Fruit fly (Drosophila melanogaster): Measurements from ENCODE around the gene CG8036.

Gene CG8036

DNA sequence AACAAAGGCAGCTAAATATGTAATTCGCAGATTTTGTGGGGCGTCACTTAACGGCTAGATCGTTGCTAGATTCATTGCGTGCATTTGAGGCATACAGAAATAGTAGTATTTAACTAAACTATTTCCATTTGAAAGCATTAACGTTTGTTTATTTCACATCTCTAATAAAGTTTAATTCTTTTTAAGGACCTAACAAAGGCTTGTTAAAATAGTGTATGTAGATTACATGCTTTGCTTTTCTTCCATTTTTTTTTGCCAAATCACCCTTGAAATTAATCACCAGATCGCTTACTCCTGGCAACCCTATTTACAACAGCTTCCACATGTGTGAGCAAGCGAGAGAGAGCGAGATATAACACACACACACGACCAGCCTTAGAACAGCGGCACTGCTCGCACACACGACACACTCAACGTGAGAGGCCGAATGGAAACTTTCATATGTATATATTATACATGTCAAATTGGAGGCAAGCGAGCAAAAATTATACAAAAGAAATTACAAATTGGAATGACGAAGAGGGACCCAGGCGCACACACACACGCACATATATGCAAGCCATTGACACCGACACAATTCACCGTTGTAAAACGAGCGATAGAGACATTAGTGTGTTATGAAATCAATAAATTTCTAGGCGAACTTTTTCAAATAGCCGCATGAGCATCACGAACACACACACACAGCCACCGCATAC lies 8.3 kb upstream of the CG8036 start (continued):
- peak; percentile 31 for TF ChIP-seq CG33213 (GFP tag; optimal IDR thresholded peaks at IDR 0.05)
- TF ChIP-seq eve (GFP tag; optimal IDR thresholded peaks at IDR 0.05), result no peak
- no peak for TF ChIP-seq CG10565 (GFP tag; optimal IDR thresholded peaks at IDR 0.05)
- no peak for TF ChIP-seq H2.0 (GFP tag; IDR thresholded peaks at IDR 0.05)
- no peak for TF ChIP-seq CG1792 (GFP tag; optimal IDR thresholded peaks at IDR 0.05)
- TF ChIP-seq Drgx (GFP tag; IDR thresholded peaks at IDR 0.05), result peak; percentile 63
- no peak for TF ChIP-seq sna (GFP tag; IDR thresholded peaks at IDR 0.05; ENCODE audit: partially characterized antibody)
- no peak for TF ChIP-seq knrl (GFP tag; IDR thresholded peaks at IDR 0.05; ENCODE audit: partially characterized antibody)
- TF ChIP-seq fu2 (GFP tag; optimal IDR thresholded peaks at IDR 0.05), result peak; percentile 29
- TF ChIP-seq CG11560 (tag; IDR thresholded peaks at IDR 0.05), result no peak
- TF ChIP-seq CG13775 (GFP tag; optimal IDR thresholded peaks at IDR 0.05), result peak; percentile 50
- TF ChIP-seq Myb (GFP tag; optimal IDR thresholded peaks at IDR 0.05), result peak; percentile 18
- TF ChIP-seq Eip74EF (GFP tag; optimal IDR thresholded peaks at IDR 0.05), result peak in 1 of 2 experiments; percentile 32
- TF ChIP-seq dmrt99B (tag; optimal IDR thresholded peaks at IDR 0.05), result peak; percentile 72
- TF ChIP-seq ase (GFP tag; IDR thresholded peaks at IDR 0.05), result no peak
- peak; percentile 64 for TF ChIP-seq CG12769 (tag; optimal IDR thresholded peaks at IDR 0.05)
- TF ChIP-seq sima (GFP tag; optimal IDR thresholded peaks at IDR 0.05), result no peak
- TF ChIP-seq CG9215 (GFP tag; IDR thresholded peaks at IDR 0.05), result peak; percentile 33; the same call in 1 of the 2 replicates
- TF ChIP-seq cad (GFP tag; optimal IDR thresholded peaks at IDR 0.05), result no peak
- TF ChIP-seq maf-S (GFP tag; optimal IDR thresholded peaks at IDR 0.05), result peak; percentile 32
- TF ChIP-seq CG30020 (tag; optimal IDR thresholded peaks at IDR 0.05), result no peak
- peak; percentile 17 for TF ChIP-seq CG13296 (GFP tag; optimal IDR thresholded peaks at IDR 0.05)
- peak; percentile 50; the same call in 1 of the 2 replicates for TF ChIP-seq CG32772 (GFP tag; IDR thresholded peaks at IDR 0.05)
- TF ChIP-seq Poxn (GFP tag; IDR thresholded peaks at IDR 0.05), result no peak
- peak in 1 of 2 experiments; percentile 72 for TF ChIP-seq insv (GFP tag; optimal IDR thresholded peaks at IDR 0.05)
- TF ChIP-seq CG3407 (GFP tag; optimal IDR thresholded peaks at IDR 0.05), result no peak
- peak; percentile 57 for TF ChIP-seq CG6813 (GFP tag; optimal IDR thresholded peaks at IDR 0.05)
- TF ChIP-seq tin (GFP tag; optimal IDR thresholded peaks at IDR 0.05), result peak; percentile 16
- TF ChIP-seq fd3F (GFP tag; optimal IDR thresholded peaks at IDR 0.05), result peak; percentile 60
- TF ChIP-seq prd (optimal IDR thresholded peaks at IDR 0.05), result no peak
- TF ChIP-seq prd (GFP tag; IDR thresholded peaks at IDR 0.05), result peak; percentile 52; the same call in 2 of the 3 replicates
- peak; percentile 46; the same call in 1 of the 2 replicates for TF ChIP-seq Ada2b (GFP tag; IDR thresholded peaks at IDR 0.05)
- TF ChIP-seq cato (GFP tag; optimal IDR thresholded peaks at IDR 0.05; ENCODE audit: borderline replicate concordance), result no peak
- peak; percentile 52 for TF ChIP-seq her (GFP tag; optimal IDR thresholded peaks at IDR 0.05)
- TF ChIP-seq zfh2 (GFP tag; optimal IDR thresholded peaks at IDR 0.05), result peak; percentile 33
- peak; percentile 30 for TF ChIP-seq CG8089 (GFP tag; optimal IDR thresholded peaks at IDR 0.05)
- TF ChIP-seq Hr78 (GFP tag; optimal IDR thresholded peaks at IDR 0.05), result peak in 1 of 2 experiments; percentile 4
- peak; percentile 75; the same call in 2 of the 3 replicates for TF ChIP-seq zfh1 (GFP tag; IDR thresholded peaks at IDR 0.05)
- peak; percentile 47 for TF ChIP-seq ATbp (GFP tag; optimal IDR thresholded peaks at IDR 0.05)
- TF ChIP-seq CG10147 (GFP tag; optimal IDR thresholded peaks at IDR 0.05), result peak; percentile 53
- TF ChIP-seq CG5180 (GFP tag; optimal IDR thresholded peaks at IDR 0.05), result peak; percentile 70
- peak; percentile 37 for TF ChIP-seq CG8290 (GFP tag; optimal IDR thresholded peaks at IDR 0.05)
- peak in 1 of 2 experiments; percentile 86 for TF ChIP-seq CG8290 (tag; optimal IDR thresholded peaks at IDR 0.05)
- TF ChIP-seq CG9727 (GFP tag; optimal IDR thresholded peaks at IDR 0.05), result peak; percentile 59
- peak; percentile 32; the same call in 1 of the 2 replicates for TF ChIP-seq Bgb (GFP tag; IDR thresholded peaks at IDR 0.05; ENCODE audit: partially characterized antibody)
- TF ChIP-seq Trl (optimal IDR thresholded peaks at IDR 0.05), result peak; percentile 26 to 34
- TF ChIP-seq Trl (GFP tag; optimal IDR thresholded peaks at IDR 0.05), result peak; percentile 53
- TF ChIP-seq nau (GFP tag; optimal IDR thresholded peaks at IDR 0.05), result no peak
- 0 out of 2 replicates have a peak, but pooled peaks have one; percentile 16 for TF ChIP-seq CG10366 (GFP tag; IDR thresholded peaks at IDR 0.05)

Data from whole organism, embryonic.